Worm (Caenorhabditis elegans) whole organism, young adult: ENCODE data around the gene max-2.

ENCODE experiments used
- C06A6.2 ChIP-seq: fragments of 200-800 bp; sonication (Bioruptor generic); conservative IDR thresholded peaks from 2 replicates; pipeline ENCODE4 v1.3.6; 2022; ENCODE audit warnings: missing genetic modification characterization, missing compliant biosample characterization
- C17E4.6 ChIP-seq: fragments of 200-800 bp; sonication (Bioruptor generic); IDR thresholded peaks from 2 replicates; pipeline ENCODE4 v1.3.6; 2022; ENCODE audit warnings: missing genetic modification reagents, missing genetic modification characterization, missing compliant biosample characterization
- F37B4.10 ChIP-seq: fragments of 200-800 bp; sonication (Bioruptor generic); IDR thresholded peaks from 2 replicates; pipeline ENCODE4 v1.3.6; 2022; ENCODE audit warnings: missing genetic modification characterization, missing compliant biosample characterization
- F52B5.7 ChIP-seq: sonication (generic microtip); optimal IDR thresholded peaks from 2 replicates; lab custom pipeline; 2016; ENCODE audit warnings: mild to moderate bottlenecking, missing genetic modification characterization, missing compliant biosample characterization
- Y56A3A.18 ChIP-seq: fragments of 200-800 bp; sonication (Bioruptor generic); IDR thresholded peaks from 2 replicates; pipeline ENCODE4 v1.3.6; 2022; ENCODE audit warnings: missing genetic modification reagents, missing genetic modification characterization, missing compliant biosample characterization
- bed-1 ChIP-seq: fragments of 200-800 bp; sonication (Bioruptor generic); IDR thresholded peaks from 2 replicates; pipeline ENCODE4 v1.3.6; 2022; ENCODE audit warnings: missing genetic modification reagents, missing genetic modification characterization, missing compliant biosample characterization
- ceh-91 ChIP-seq: fragments of 200-800 bp; sonication (Bioruptor generic); IDR thresholded peaks from 2 replicates; pipeline ENCODE4 v1.3.6; 2022; ENCODE audit warnings: missing genetic modification reagents, missing genetic modification characterization, missing compliant biosample characterization
- die-1 ChIP-seq: sonication (generic microtip); optimal IDR thresholded peaks from 2 replicates; lab custom pipeline; 2016; ENCODE audit warnings: missing genotype, mild to moderate bottlenecking, missing genetic modification characterization, missing compliant biosample characterization
- efl-1 ChIP-seq: fragments of 150-350 bp; optimal IDR thresholded peaks from 2 replicates; lab custom pipeline; 2014; ENCODE audit warnings: missing biosample characterization, missing genetic modification reagents, missing genetic modification characterization
- egrh-3 ChIP-seq: fragments of 200-800 bp; sonication (Bioruptor generic); IDR thresholded peaks from 2 replicates; pipeline ENCODE4 v1.3.6; 2022; ENCODE audit warnings: missing genetic modification reagents, missing genetic modification characterization, missing compliant biosample characterization
- hlh-12 ChIP-seq: sonication (generic microtip); optimal IDR thresholded peaks from 2 replicates; lab custom pipeline; 2016; ENCODE audit warnings: missing genetic modification characterization, missing compliant biosample characterization
- hrde-1 ChIP-seq: sonication (generic microtip); optimal IDR thresholded peaks from 2 replicates; lab custom pipeline; 2016; ENCODE audit warnings: missing genetic modification characterization, mild to moderate bottlenecking, missing compliant biosample characterization, moderate library complexity, missing genotype, missing genetic modification reagents, borderline replicate concordance
- hsf-1 ChIP-seq: fragments of 200-800 bp; sonication (Bioruptor generic); IDR thresholded peaks from 2 replicates; pipeline ENCODE4 v1.3.6; 2022; ENCODE audit warnings: missing genetic modification reagents, missing genetic modification characterization, missing compliant biosample characterization
- lir-1 ChIP-seq: fragments of 200-800 bp; sonication (Bioruptor generic); conservative IDR thresholded peaks from 2 replicates; pipeline ENCODE4 v1.3.6; 2022; ENCODE audit warnings: missing genetic modification reagents, missing genetic modification characterization, missing compliant biosample characterization
- madf-3 ChIP-seq: fragments of 200-800 bp; sonication (Bioruptor generic); IDR thresholded peaks from 2 replicates; pipeline ENCODE4 v1.3.6; 2022; ENCODE audit warnings: missing genetic modification reagents, missing genetic modification characterization, missing compliant biosample characterization
- nfya-1 ChIP-seq: sonication (generic microtip); optimal IDR thresholded peaks from 2 replicates; lab custom pipeline; 2017; ENCODE audit warnings: antibody characterized with exemption, missing compliant biosample characterization, missing genetic modification characterization, borderline replicate concordance; ENCODE audit not compliant: insufficient read depth
- nhr-179 ChIP-seq: sonication (generic microtip); optimal IDR thresholded peaks from 2 replicates; lab custom pipeline; 2016; ENCODE audit warnings: mild to moderate bottlenecking, missing genetic modification characterization, missing compliant biosample characterization
- snpc-3.4 ChIP-seq: sonication (generic microtip); optimal IDR thresholded peaks from 2 replicates; lab custom pipeline; 2017; ENCODE audit warnings: missing genetic modification characterization, mild to moderate bottlenecking, missing compliant biosample characterization, antibody characterized with exemption, moderate library complexity, missing genotype, missing genetic modification reagents

The max-2 gene

DNA sequence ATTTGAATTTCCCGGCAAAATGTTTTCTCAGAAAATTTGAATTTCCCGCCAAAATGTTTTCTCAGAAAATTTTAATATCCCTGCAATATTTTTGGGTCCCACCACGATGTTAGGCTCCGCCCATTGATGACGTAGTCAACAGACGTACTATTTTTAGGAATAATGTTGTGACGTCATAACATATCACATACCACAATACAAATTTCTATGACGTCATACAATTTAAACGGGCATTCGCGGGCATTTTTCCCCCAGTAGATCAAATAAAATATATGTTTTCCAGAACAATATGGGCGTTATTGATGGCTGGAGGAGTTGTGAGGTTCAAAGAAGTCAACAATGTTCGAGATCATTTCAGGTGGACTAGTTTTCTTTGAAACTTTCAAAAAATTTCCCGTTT, 59.4 kb downstream of the max-2 start:
- no peak for TF ChIP-seq nhr-179

DNA sequence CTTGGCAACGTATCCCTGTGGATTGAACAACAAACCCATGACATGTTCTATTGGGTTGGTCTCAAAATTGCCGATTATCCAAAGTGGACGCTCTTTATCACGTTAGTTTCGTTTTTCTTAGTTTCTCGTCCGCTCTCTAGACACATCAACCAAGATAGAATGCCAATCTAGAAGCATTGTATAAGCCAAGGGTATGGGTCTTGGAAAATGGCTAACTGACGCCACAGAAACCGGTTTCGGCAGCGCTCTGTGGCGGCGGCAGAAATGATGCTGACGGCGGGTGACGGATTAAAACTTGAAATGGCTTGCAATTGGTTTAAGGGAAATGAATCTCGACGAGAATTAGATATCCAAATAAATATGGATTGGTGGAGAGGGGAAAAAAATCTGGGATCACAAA, 60.1 kb downstream of the max-2 start:
- TF ChIP-seq F37B4.10 (GFP tag; lab: Robert Waterston, UW) (no peak), snpc-3.4 (tag; lab: Kevin White, UChicago) (no peak), lir-1 (GFP tag; lab: Robert Waterston, UW) (no peak)

DNA sequence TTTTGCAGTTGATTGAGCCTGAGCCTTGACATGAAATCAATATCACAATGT, 60.3 kb downstream of the max-2 start, which contains the start of gene ptr-18:
Gene ptr-18 (plus strand): TSS at position 9 of the 51 bp plus-strand sequence.
- no peak for TF ChIP-seq bed-1 (GFP tag; lab: Robert Waterston, UW)
- TF ChIP-seq die-1 (tag; lab: Kevin White, UChicago): no peak
- no peak for TF ChIP-seq lir-1 (GFP tag; lab: Robert Waterston, UW)
- TF ChIP-seq C06A6.2: no peak
- TF ChIP-seq nhr-179: no peak
- no peak for TF ChIP-seq madf-3 (GFP tag; lab: Robert Waterston, UW)
- TF ChIP-seq hlh-12 (tag; lab: Kevin White, UChicago): no peak
- no peak for TF ChIP-seq efl-1 (GFP tag; lab: Kevin White, UChicago)

DNA sequence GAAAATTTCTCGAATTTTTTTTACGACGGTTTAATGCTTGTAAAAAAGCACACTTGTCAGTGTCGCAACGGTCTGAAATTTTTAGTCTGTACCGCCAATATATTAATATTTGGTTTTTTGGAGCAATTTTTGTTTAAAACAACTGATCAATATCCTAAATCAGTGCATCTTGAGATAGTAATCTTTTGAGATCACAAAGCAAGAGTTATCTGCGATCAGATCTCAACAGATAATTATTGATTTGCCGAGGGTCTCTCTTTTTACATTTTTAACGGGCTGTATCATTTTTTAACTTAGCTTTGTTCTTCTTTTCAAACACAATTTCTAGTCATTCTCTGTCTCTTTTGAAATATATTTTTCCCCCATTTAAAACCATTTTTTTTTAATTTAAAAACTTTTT, 60.5 kb downstream of the max-2 start:
- TF ChIP-seq F52B5.7 (tag; lab: Kevin White, UChicago) (no peak), hrde-1 (no peak), Y56A3A.18 (GFP tag; lab: Robert Waterston, UW) (no peak), nfya-1 (no peak), egrh-3 (GFP tag; lab: Robert Waterston, UW) (no peak), C17E4.6 (GFP tag; lab: Robert Waterston, UW) (no peak), hsf-1 (GFP tag; lab: Robert Waterston, UW) (no peak), ceh-91 (GFP tag; lab: Robert Waterston, UW) (no peak)
